Fruit fly (Drosophila melanogaster) Kc167 (cell line): ENCODE data around the gene Ir7c.

Source experiments
- Myc ChIP-seq: fragments of >200 bp; optimal IDR thresholded peaks from 2 replicates; lab custom pipeline; 2017; ENCODE audit warnings: missing external identifiers
- Sin3A ChIP-seq: fragments of >200 bp; optimal IDR thresholded peaks from 2 replicates; lab custom pipeline; 2018; ENCODE audit warnings: missing external identifiers
- h ChIP-seq: fragments of >200 bp; optimal IDR thresholded peaks from 3 replicates; lab custom pipeline; 2018; ENCODE audit warnings: missing external identifiers
- insv ChIP-seq: fragments of >200 bp; optimal IDR thresholded peaks from 3 replicates; lab custom pipeline; 2018; ENCODE audit warnings: missing external identifiers
- psq ChIP-seq: fragments of >200 bp; optimal IDR thresholded peaks from 2 replicates; lab custom pipeline; 2017; ENCODE audit warnings: missing external identifiers
- ttk ChIP-seq: sonication (Bioruptor generic); optimal IDR thresholded peaks from 2 replicates; lab custom pipeline; 2017; ENCODE audit warnings: missing external identifiers

The Ir7c gene

DNA sequence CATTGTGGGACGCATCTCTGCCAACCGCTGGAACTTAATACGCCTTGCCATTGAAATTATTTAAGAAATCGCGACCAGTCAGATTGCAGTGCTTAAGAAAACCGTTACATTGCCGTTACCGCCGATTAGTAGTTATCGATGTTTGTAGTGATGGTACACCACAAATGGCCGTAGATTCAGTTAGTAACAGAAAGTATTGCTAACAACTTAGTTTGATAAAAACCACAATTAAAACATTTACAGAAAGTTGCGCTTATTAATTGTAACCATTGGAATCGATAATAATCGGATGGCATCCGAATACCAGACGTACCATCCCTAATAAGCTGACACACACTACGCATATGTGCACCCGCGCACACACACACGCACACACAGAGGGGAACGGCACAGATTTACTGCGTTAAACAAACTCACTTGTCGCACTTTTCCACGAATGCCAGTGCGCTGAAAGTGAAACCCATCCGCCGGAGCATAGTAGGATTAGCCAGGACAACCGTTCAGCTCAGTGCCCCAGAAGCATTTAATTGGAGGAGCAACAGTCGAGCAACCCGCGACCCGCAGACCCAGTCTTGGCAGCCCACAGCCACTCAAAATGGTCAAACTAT is 46.0 kb downstream of the Ir7c start, which contains the start of the genes hdm and Ykt6:
hdm (minus strand) TSS at position 51 of the 608 bp plus-strand sequence.
Ykt6 (plus strand) TSS at position 329 of the 608 bp plus-strand sequence.
- TF ChIP-seq Myc (lab: Kevin White, UChicago) (no peak), Sin3A (no peak), psq (lab: Kevin White, UChicago) (no peak), ttk (lab: Kevin White, UChicago) (no peak), insv (lab: Kevin White, UChicago) (no peak), h (no peak)

dm6 chrX:7923063-7923462 is 48.9 kb downstream of the Ir7c start:
- TF ChIP-seq psq (lab: Kevin White, UChicago) (no peak), insv (lab: Kevin White, UChicago) (no peak), Sin3A (no peak), Myc (lab: Kevin White, UChicago) (no peak), ttk (lab: Kevin White, UChicago) (no peak), h (no peak)

DNA sequence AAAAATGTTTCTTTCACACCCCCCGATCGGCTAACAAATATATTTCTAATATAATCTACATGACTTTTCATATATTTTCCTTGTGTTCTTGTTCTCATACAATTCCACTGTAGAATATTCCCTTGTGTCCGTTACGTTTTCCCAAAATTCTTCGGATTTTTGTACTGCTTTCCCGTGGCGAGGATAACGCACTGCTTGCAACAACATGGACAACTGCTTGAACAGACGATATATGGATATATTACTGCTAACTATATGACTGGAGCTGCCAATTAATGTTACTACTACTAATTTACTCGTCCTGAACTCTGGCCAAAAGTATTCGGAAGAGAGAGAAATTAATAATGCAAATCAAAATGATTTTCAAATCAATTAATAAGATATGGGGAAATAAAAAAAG is 50.7 kb downstream of the Ir7c start:
- TF ChIP-seq psq (lab: Kevin White, UChicago) (no peak), Myc (lab: Kevin White, UChicago) (no peak), ttk (lab: Kevin White, UChicago) (no peak), h (no peak), Sin3A (no peak), insv (lab: Kevin White, UChicago) (no peak)
